Fruit fly (Drosophila melanogaster): ENCODE results near the gene Cad86C.
A peak's percentile ranks its signal among the peaks of the same experiment; 100 is the strongest.

The Cad86C gene

dm6 chr3R:10826796-10827524 is at the start of gene Cad86C (continued):
- TF ChIP-seq z (GFP tag; IDR thresholded peaks at IDR 0.05), result peak; percentile 86
- peak; percentile 97 for TF ChIP-seq yki (optimal IDR thresholded peaks at IDR 0.05)
- TF ChIP-seq bbx (GFP tag; IDR thresholded peaks at IDR 0.05; ENCODE audit: partially characterized antibody), result peak; percentile 59; the same call in 1 of the 2 replicates
- peak; percentile 49; the same call in 1 of the 2 replicates for TF ChIP-seq vvl (GFP tag; IDR thresholded peaks at IDR 0.05)
- peak; percentile 63 for TF ChIP-seq kni (GFP tag; optimal IDR thresholded peaks at IDR 0.05)
- no peak for TF ChIP-seq CG3065 (GFP tag; optimal IDR thresholded peaks at IDR 0.05)
- TF ChIP-seq ewg (GFP tag; optimal IDR thresholded peaks at IDR 0.05), result no peak
- TF ChIP-seq klu (GFP tag; IDR thresholded peaks at IDR 0.05), result no peak
- no peak for TF ChIP-seq CG15514 (GFP tag; optimal IDR thresholded peaks at IDR 0.05)
- peak; percentile 0 for TF ChIP-seq eyg (GFP tag; optimal IDR thresholded peaks at IDR 0.05)
- TF ChIP-seq sna (GFP tag; IDR thresholded peaks at IDR 0.05; ENCODE audit: partially characterized antibody), result peak; percentile 67
- no peak for TF ChIP-seq Bdp1 (GFP tag; optimal IDR thresholded peaks at IDR 0.05)
- peak; percentile 21 for TF ChIP-seq lab (GFP tag; optimal IDR thresholded peaks at IDR 0.05)
- 0 out of 3 replicates have a peak, but pooled peaks have one; percentile 40 for TF ChIP-seq CG7963 (GFP tag; IDR thresholded peaks at IDR 0.05; ENCODE audit: partially characterized antibody)
- TF ChIP-seq usp (GFP tag; optimal IDR thresholded peaks at IDR 0.05), result no peak
- TF ChIP-seq Deaf1 (tag; optimal IDR thresholded peaks at IDR 0.05), result peak; percentile 31
- TF ChIP-seq CG2116 (GFP tag; optimal IDR thresholded peaks at IDR 0.05), result no peak
- TF ChIP-seq bigmax (GFP tag; optimal IDR thresholded peaks at IDR 0.05), result no peak
- peak; percentile 21; the same call in 1 of the 3 replicates for TF ChIP-seq so (GFP tag; IDR thresholded peaks at IDR 0.05)
- peak; percentile 10 for TF ChIP-seq CG13624 (GFP tag; optimal IDR thresholded peaks at IDR 0.05)
- no peak for TF ChIP-seq CG11560 (tag; IDR thresholded peaks at IDR 0.05)
- peak; percentile 52 for TF ChIP-seq hbn (GFP tag; IDR thresholded peaks at IDR 0.05; ENCODE audit: partially characterized antibody)
- no peak for TF ChIP-seq CG10462 (GFP tag; optimal IDR thresholded peaks at IDR 0.05)
- TF ChIP-seq CG34376 (GFP tag; optimal IDR thresholded peaks at IDR 0.05), result peak; percentile 19
- TF ChIP-seq CG7556 (GFP tag; optimal IDR thresholded peaks at IDR 0.05), result no peak
- no peak for TF ChIP-seq CG8765 (GFP tag; IDR thresholded peaks at IDR 0.05)
- TF ChIP-seq tna (GFP tag; IDR thresholded peaks at IDR 0.05; ENCODE audit: partially characterized antibody), result peak; percentile 72
- peak; percentile 3 for TF ChIP-seq oc (tag; optimal IDR thresholded peaks at IDR 0.05)
- peak; percentile 63; the same call in 1 of the 2 replicates for TF ChIP-seq CG32532 (GFP tag; IDR thresholded peaks at IDR 0.05)
- TF ChIP-seq Xrp1 (GFP tag; IDR thresholded peaks at IDR 0.05), result peak; percentile 6; the same call in 1 of the 2 replicates
- no peak for TF ChIP-seq Abd-B (GFP tag; optimal IDR thresholded peaks at IDR 0.05)
- TF ChIP-seq Adf1 (GFP tag; IDR thresholded peaks at IDR 0.05), result no peak
- TF ChIP-seq CG9932 (GFP tag; IDR thresholded peaks at IDR 0.05), result 0 out of 2 replicates have a peak, but pooled peaks have one; percentile 42
- peak; percentile 29; the same call in 1 of the 2 replicates for TF ChIP-seq inv (GFP tag; IDR thresholded peaks at IDR 0.05; ENCODE audit: partially characterized antibody)
- TF ChIP-seq sob (GFP tag; IDR thresholded peaks at IDR 0.05), result peak; percentile 25; the same call in 1 of the 2 replicates
- no peak for TF ChIP-seq sisA (GFP tag; IDR thresholded peaks at IDR 0.05)
- TF ChIP-seq abd-A (tag; optimal IDR thresholded peaks at IDR 0.05), result no peak
- TF ChIP-seq Dbx (GFP tag; IDR thresholded peaks at IDR 0.05), result 0 out of 3 replicates have a peak, but pooled peaks have one; percentile 21
- TF ChIP-seq toy (GFP tag; IDR thresholded peaks at IDR 0.05), result no peak
- TF ChIP-seq CG14860 (GFP tag; IDR thresholded peaks at IDR 0.05; ENCODE audit: partially characterized antibody), result peak; percentile 62
- TF ChIP-seq HLH4C (GFP tag; IDR thresholded peaks at IDR 0.05; ENCODE audit: partially characterized antibody), result peak; percentile 75
- peak; percentile 5 for TF ChIP-seq CG6854 (GFP tag; optimal IDR thresholded peaks at IDR 0.05)
- peak; percentile 20; the same call in 1 of the 2 replicates for TF ChIP-seq stc (GFP tag; IDR thresholded peaks at IDR 0.05)
- no peak for TF ChIP-seq Hr39 (optimal IDR thresholded peaks at IDR 0.05)
- no peak for TF ChIP-seq CG2712 (tag; optimal IDR thresholded peaks at IDR 0.05)
- TF ChIP-seq amos (GFP tag; IDR thresholded peaks at IDR 0.05; ENCODE audit: partially characterized antibody), result peak; percentile 37; the same call in 1 of the 2 replicates
- no peak for TF ChIP-seq ERR (GFP tag; optimal IDR thresholded peaks at IDR 0.05)
- TF ChIP-seq ttk (GFP tag; IDR thresholded peaks at IDR 0.05), result no peak
- peak; percentile 93 for TF ChIP-seq CG4360 (GFP tag; IDR thresholded peaks at IDR 0.05)
